Worm (Caenorhabditis elegans) whole organism, L3 larva: ENCODE data around the gene Y9C9A.13.

Experiments
- ceh-16 ChIP-seq: sonication (generic microtip); optimal IDR thresholded peaks from 2 replicates; lab custom pipeline; 2017; ENCODE audit warnings: missing biosample characterization, missing genetic modification characterization
- elt-3 ChIP-seq, 3 experiments: fragments of 150-350 bp in 1 of 3; sonication (generic microtip) in 2 of 3; optimal IDR thresholded peaks; 2 replicates in 2 of 3; 4 replicates in 1 of 3; lab custom pipeline; 2014 to 2017; ENCODE audit warnings: missing biosample characterization in 3 of 3, missing genetic modification characterization in 3 of 3
- jun-1 ChIP-seq: fragments of 150-350 bp; optimal IDR thresholded peaks from 2 replicates; lab custom pipeline; 2014; ENCODE audit warnings: missing biosample characterization, missing genetic modification reagents, missing genetic modification characterization
- lin-15B ChIP-seq: fragments of 150-350 bp; optimal IDR thresholded peaks from 2 replicates; lab custom pipeline; 2014; ENCODE audit warnings: missing biosample characterization, missing genetic modification characterization
- lin-39 ChIP-seq: fragments of 150-350 bp; optimal IDR thresholded peaks from 2 replicates; lab custom pipeline; 2018; ENCODE audit warnings: missing biosample characterization, missing genetic modification reagents, missing genetic modification characterization
- nfya-1 ChIP-seq: sonication (generic microtip); optimal IDR thresholded peaks from 2 replicates; lab custom pipeline; 2017; ENCODE audit warnings: missing genetic modification characterization, mild to moderate bottlenecking, missing compliant biosample characterization, antibody characterized with exemption, moderate library complexity; ENCODE audit not compliant: insufficient read depth
- nhr-237 ChIP-seq: fragments of 150-350 bp; optimal IDR thresholded peaks from 2 replicates; lab custom pipeline; 2014; ENCODE audit warnings: missing biosample characterization, missing genetic modification characterization
- nhr-25 ChIP-seq: sonication (generic microtip); optimal IDR thresholded peaks from 2 replicates; lab custom pipeline; 2017; ENCODE audit warnings: missing biosample characterization, missing genetic modification characterization
- nhr-76 ChIP-seq: fragments of 150-350 bp; sonication (generic microtip); optimal IDR thresholded peaks from 5 replicates; lab custom pipeline; 2014; ENCODE audit warnings: missing biosample characterization, missing genetic modification characterization
- pqm-1 ChIP-seq: fragments of 150-350 bp; optimal IDR thresholded peaks from 2 replicates; lab custom pipeline; 2017; ENCODE audit warnings: missing biosample characterization, missing genetic modification characterization, inconsistent platforms
- unc-39 ChIP-seq: sonication (generic microtip); optimal IDR thresholded peaks from 4 replicates; lab custom pipeline; 2017; ENCODE audit warnings: missing biosample characterization, missing genetic modification characterization
- unc-62 ChIP-seq: fragments of 150-350 bp; sonication (generic microtip); optimal IDR thresholded peaks from 4 replicates; lab custom pipeline; 2014; ENCODE audit warnings: missing biosample characterization, missing genetic modification reagents, missing genetic modification characterization
- zag-1 ChIP-seq: fragments of 150-350 bp; optimal IDR thresholded peaks from 2 replicates; lab custom pipeline; 2014; ENCODE audit warnings: missing biosample characterization, missing genetic modification characterization

ce11 chrIV:4930754-4931322 lies 38.5 kb downstream of the Y9C9A.13 start:
- TF ChIP-seq zag-1 (tag; lab: Kevin White, UChicago): no peak
- peak; percentile 24 for TF ChIP-seq nhr-25 (tag; lab: Kevin White, UChicago)
- TF ChIP-seq ceh-16 (tag; lab: Kevin White, UChicago): no peak
- TF ChIP-seq lin-15B (tag; lab: Kevin White, UChicago): no peak
- no peak for TF ChIP-seq lin-39 (tag; lab: Kevin White, UChicago)
- TF ChIP-seq nfya-1: peak; percentile 23
- no peak for TF ChIP-seq nhr-237 (tag; lab: Kevin White, UChicago)
- TF ChIP-seq unc-39 (tag; lab: Kevin White, UChicago): no peak
- TF ChIP-seq unc-62: no peak
- no peak for TF ChIP-seq pqm-1 (tag; lab: Kevin White, UChicago)
- TF ChIP-seq nhr-76 (tag; lab: Kevin White, UChicago): no peak
- no peak for TF ChIP-seq elt-3 (tag; optimal IDR thresholded peaks at IDR 0.05; lab: Kevin White, UChicago)
- no peak for TF ChIP-seq jun-1 (tag; lab: Kevin White, UChicago)
